Worm (Caenorhabditis elegans) whole organism, L3 larva: Measurements from ENCODE around the gene abu-11.

Source experiments
- R02D3.7 ChIP-seq: fragments of 150-350 bp; optimal IDR thresholded peaks from 2 replicates; lab custom pipeline; 2014; ENCODE audit warnings: missing biosample characterization, missing genetic modification characterization
- aly-2 ChIP-seq: fragments of 150-350 bp; optimal IDR thresholded peaks from 2 replicates; lab custom pipeline; 2014; ENCODE audit warnings: missing biosample characterization, missing genetic modification characterization
- ama-1 ChIP-seq: fragments of 150-350 bp; optimal IDR thresholded peaks from 2 replicates; lab custom pipeline; 2018
- egl-27 ChIP-seq: sonication (generic microtip); optimal IDR thresholded peaks from 4 replicates; lab custom pipeline; 2017; ENCODE audit warnings: missing biosample characterization, missing genetic modification reagents, missing genetic modification characterization
- elt-2 ChIP-seq: sonication (generic microtip); optimal IDR thresholded peaks from 2 replicates; lab custom pipeline; 2016; ENCODE audit warnings: missing genetic modification reagents, mild to moderate bottlenecking, missing genetic modification characterization, missing compliant biosample characterization
- fkh-10 ChIP-seq: sonication (generic microtip); optimal IDR thresholded peaks from 2 replicates; lab custom pipeline; 2017; ENCODE audit warnings: missing biosample characterization, missing genetic modification reagents, missing genetic modification characterization
- fkh-2 ChIP-seq: fragments of 150-350 bp; optimal IDR thresholded peaks from 2 replicates; lab custom pipeline; 2014; ENCODE audit warnings: missing biosample characterization, missing genetic modification reagents, missing genetic modification characterization
- lin-15B ChIP-seq: fragments of 150-350 bp; optimal IDR thresholded peaks from 2 replicates; lab custom pipeline; 2014; ENCODE audit warnings: missing biosample characterization, missing genetic modification characterization
- mdl-1 ChIP-seq: fragments of 150-350 bp; optimal IDR thresholded peaks from 2 replicates; lab custom pipeline; 2014; ENCODE audit warnings: missing biosample characterization, missing genetic modification characterization
- nhr-11 ChIP-seq: fragments of 150-350 bp; optimal IDR thresholded peaks from 2 replicates; lab custom pipeline; 2014; ENCODE audit warnings: missing biosample characterization, missing genetic modification characterization
- nhr-12 ChIP-seq: fragments of 150-350 bp; optimal IDR thresholded peaks from 2 replicates; lab custom pipeline; 2014; ENCODE audit warnings: missing biosample characterization, missing genetic modification characterization
- nhr-23 ChIP-seq: fragments of 150-350 bp; optimal IDR thresholded peaks from 2 replicates; lab custom pipeline; 2014; ENCODE audit warnings: missing biosample characterization, missing genetic modification reagents, missing genetic modification characterization
- nhr-25 ChIP-seq: sonication (generic microtip); optimal IDR thresholded peaks from 2 replicates; lab custom pipeline; 2017; ENCODE audit warnings: missing biosample characterization, missing genetic modification characterization
- snpc-4 ChIP-seq: fragments of 150-350 bp; optimal IDR thresholded peaks from 2 replicates; lab custom pipeline; 2014; ENCODE audit warnings: missing biosample characterization, missing genetic modification characterization

DNA sequence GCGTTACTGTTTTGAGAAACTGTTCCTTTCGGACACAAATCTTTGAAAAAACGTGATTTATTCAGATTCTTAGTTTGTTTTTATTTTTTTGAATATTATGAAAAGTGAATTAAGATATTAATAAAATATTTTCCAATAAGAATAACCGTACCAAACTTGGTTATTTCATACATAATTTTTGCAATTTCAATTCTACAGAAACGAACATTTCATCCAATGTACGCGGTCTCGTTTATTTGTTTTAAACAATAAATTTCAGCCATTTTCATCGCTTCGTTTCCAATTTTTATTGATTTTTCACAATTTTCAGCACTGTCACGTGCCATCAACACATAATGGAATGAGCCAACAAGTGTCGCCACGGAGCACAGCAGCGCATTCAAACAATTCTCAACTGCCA, 47.4 kb downstream of the abu-11 start, which contains the start of gene T25D3.4:
- no peak for TF ChIP-seq fkh-2 (tag; lab: Kevin White, UChicago)
- TF ChIP-seq elt-2 (tag; lab: Kevin White, UChicago), result peak; percentile 17
- no peak for TF ChIP-seq fkh-10 (GFP tag; lab: Kevin White, UChicago)
- no peak for TF ChIP-seq nhr-11
- no peak for TF ChIP-seq nhr-25 (tag; lab: Kevin White, UChicago)
- no peak for TF ChIP-seq mdl-1 (tag; lab: Kevin White, UChicago)
- no peak for TF ChIP-seq nhr-23
- TF ChIP-seq lin-15B, result no peak
- no peak for TF ChIP-seq snpc-4 (tag; lab: Kevin White, UChicago)
- no peak for TF ChIP-seq aly-2 (tag; lab: Kevin White, UChicago)
- TF ChIP-seq R02D3.7 (tag; lab: Kevin White, UChicago), result no peak
- TF ChIP-seq nhr-12 (tag; lab: Kevin White, UChicago), result no peak
- TF ChIP-seq egl-27 (tag; lab: Kevin White, UChicago), result no peak
- TF ChIP-seq ama-1 (lab: Kevin White, UChicago), result no peak
